Fruit fly (Drosophila melanogaster): ENCODE measurements around the gene CG42507.

The CG42507 gene

DNA sequence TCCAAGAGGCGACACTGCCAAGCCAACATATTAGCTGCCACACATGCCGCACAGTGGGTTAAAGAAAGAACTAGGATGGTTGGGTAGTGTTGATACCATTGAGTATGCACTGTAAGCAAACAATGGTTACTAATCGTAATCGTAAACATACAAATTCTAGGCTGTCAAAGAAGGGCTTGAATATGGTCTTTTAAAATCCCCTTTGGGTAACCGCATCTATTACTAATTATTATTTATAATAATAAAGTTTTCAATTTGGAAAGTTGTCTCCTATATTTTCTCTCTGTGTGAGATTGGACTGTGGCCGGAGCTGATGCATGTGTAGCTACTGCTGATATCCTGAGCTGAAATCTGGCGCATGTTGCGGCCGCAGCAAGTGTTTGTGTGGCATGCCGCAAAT, 26.0 kb downstream of the CG42507 start:
- TF ChIP-seq CG8478 (optimal IDR thresholded peaks at IDR 0.05) (no peak), usp (GFP tag; optimal IDR thresholded peaks at IDR 0.05) (no peak), psq (optimal IDR thresholded peaks at IDR 0.05) (no peak), Dll (optimal IDR thresholded peaks at IDR 0.05) (no peak)

DNA sequence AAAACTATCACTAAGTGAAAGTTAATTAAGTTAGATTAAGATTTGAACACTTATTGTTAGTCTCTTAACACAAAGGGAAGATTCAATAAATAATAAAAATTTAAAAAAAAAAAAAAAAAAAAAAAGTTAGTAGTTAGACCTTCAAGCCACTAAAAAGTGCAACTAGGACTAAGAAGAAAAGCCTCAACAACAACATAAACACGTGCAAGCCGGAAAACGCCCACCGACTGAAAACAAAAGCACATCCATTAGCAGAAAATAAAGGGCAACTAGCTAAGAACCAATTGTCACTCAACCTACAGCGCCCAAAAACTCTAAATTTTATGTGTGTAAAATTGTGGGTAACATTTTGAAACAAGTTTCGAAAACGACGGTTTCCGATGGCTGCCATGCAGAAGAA, 29.3 kb downstream of the CG42507 start, which contains the start of gene CG13473:
Gene CG13473 (plus strand): TSS at position 301 of the 400 bp plus-strand sequence.
- TF ChIP-seq usp (GFP tag; optimal IDR thresholded peaks at IDR 0.05) (no peak), EcR (GFP tag; optimal IDR thresholded peaks at IDR 0.05) (no peak), pan (optimal IDR thresholded peaks at IDR 0.05) (no peak), CG8478 (optimal IDR thresholded peaks at IDR 0.05) (no peak), Dll (optimal IDR thresholded peaks at IDR 0.05) (no peak), psq (optimal IDR thresholded peaks at IDR 0.05) (no peak)

DNA sequence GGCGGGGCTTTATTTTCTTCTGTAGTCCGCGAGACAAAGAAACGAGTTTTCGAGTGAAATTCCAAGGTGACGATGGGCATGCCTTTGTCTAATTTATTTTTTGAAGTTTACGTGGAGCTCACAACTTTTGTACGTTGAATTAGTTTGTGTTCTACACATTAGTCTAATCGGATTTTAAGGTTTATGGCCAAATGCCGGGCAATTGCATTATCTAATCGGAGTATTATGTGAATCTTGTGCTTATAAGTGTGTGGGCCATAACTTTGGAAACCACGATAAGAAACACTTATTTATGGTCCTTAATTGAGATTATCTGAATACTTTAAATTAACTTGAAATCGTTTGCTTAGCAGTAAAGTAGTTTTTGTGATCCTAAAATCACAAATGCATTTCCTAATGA, 45.0 kb downstream of the CG42507 start:
- TF ChIP-seq psq (optimal IDR thresholded peaks at IDR 0.05): no peak
- TF ChIP-seq usp (GFP tag; optimal IDR thresholded peaks at IDR 0.05): no peak
- no peak for TF ChIP-seq CG8478 (optimal IDR thresholded peaks at IDR 0.05)
- TF ChIP-seq EcR (GFP tag; optimal IDR thresholded peaks at IDR 0.05): no peak
- TF ChIP-seq Dll (optimal IDR thresholded peaks at IDR 0.05): no peak
- TF ChIP-seq pan (optimal IDR thresholded peaks at IDR 0.05): no peak

DNA sequence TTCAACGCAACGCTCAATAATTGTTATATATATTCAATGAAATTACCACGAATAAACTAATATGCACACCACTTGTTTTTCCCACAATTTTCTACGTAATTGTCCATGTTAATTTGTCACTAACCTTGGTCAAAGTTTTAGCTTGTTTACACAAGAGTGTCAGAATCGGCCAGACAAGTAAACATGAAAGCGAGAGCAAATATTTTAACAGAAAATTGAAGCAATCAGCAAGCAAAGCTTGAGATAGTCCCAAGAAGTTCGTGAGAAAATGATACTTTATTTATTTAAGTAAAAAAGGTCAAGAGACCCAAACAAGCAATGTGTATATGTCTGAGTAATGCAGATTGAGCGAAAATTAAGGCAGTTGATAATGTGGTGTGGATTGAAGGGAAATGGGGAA, 49.7 kb downstream of the CG42507 start:
- TF ChIP-seq CG8478 (optimal IDR thresholded peaks at IDR 0.05): no peak
- TF ChIP-seq pan (optimal IDR thresholded peaks at IDR 0.05): no peak
- TF ChIP-seq usp (GFP tag; optimal IDR thresholded peaks at IDR 0.05): no peak
- TF ChIP-seq Dll (optimal IDR thresholded peaks at IDR 0.05): no peak
- TF ChIP-seq psq (optimal IDR thresholded peaks at IDR 0.05): no peak
- no peak for TF ChIP-seq EcR (GFP tag; optimal IDR thresholded peaks at IDR 0.05)

DNA sequence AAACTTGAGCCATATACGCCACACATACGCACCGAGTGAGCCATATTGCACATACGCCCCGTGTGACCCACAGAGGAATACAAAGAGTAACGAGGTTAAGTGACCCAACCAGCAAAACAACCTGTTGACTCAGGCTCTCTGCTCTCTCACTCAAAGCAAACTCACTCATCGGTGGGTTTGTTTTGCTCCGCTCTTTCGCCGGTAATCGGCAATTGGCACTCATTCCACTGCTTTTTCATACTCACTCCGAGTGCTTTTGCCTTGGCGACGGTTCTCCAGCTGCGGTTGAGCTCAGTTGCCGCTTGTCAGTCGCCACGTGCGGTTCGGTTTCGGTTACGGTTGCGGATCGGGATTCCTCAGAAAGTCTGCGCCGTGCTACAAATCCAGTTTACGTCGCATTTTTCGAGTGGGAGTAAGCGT, 51.3 kb downstream of the CG42507 start:
- peak; percentile 38 for TF ChIP-seq psq (optimal IDR thresholded peaks at IDR 0.05)
- no peak for TF ChIP-seq CG8478 (optimal IDR thresholded peaks at IDR 0.05)

DNA sequence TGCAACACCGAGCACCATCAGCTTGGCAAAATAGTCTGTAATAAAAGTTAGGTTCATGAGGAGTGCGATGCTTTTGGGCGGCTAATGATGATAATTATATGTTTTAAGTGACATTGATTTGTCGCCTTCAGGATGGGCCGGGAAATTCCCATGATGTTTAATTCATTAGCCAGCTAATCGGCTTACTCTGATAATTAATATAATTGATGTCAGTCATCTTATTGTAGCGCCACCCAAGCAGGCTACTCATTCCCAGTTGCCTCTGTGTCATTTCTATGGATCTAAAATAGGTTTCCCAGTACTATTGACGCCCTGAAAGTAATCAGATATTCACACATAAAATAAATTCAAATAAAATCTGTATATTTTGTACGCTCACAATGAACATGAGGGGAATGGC, 52.6 kb downstream of the CG42507 start, which contains the start of gene CG13476:
Gene CG13476 (plus strand): TSS at position 301 of the 400 bp plus-strand sequence.
- TF ChIP-seq pan (optimal IDR thresholded peaks at IDR 0.05): no peak

DNA sequence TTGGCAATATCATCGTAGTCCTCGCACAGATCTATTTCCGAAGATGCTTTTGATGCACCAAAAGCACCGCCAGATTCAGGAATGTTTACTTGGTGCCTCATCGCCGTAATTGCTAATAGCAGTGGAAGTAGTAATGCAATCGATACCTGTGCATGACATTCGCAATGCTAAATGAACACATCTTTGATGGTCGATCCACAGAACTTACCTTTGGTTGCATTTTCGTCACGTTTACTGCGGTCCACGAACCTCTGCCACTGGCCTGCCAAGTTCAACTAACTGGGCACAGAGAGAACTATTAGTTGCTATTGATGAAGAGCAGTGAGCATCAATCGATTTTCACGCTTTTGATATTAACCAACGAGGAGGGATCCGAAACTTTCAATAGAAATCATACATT, 56.2 kb downstream of the CG42507 start, which contains the start of gene CG17177:
Gene CG17177 (minus strand): TSS at position 101 of the 400 bp plus-strand sequence.
- no peak for TF ChIP-seq EcR (GFP tag; optimal IDR thresholded peaks at IDR 0.05)
- no peak for TF ChIP-seq psq (optimal IDR thresholded peaks at IDR 0.05)
- no peak for TF ChIP-seq pan (optimal IDR thresholded peaks at IDR 0.05)
- TF ChIP-seq CG8478 (optimal IDR thresholded peaks at IDR 0.05): no peak
- no peak for TF ChIP-seq usp (GFP tag; optimal IDR thresholded peaks at IDR 0.05)
- TF ChIP-seq Dll (optimal IDR thresholded peaks at IDR 0.05): no peak

Data from whole organism.